Fruit fly (Drosophila melanogaster): ENCODE measurements around the gene Rnf146.

DNA sequence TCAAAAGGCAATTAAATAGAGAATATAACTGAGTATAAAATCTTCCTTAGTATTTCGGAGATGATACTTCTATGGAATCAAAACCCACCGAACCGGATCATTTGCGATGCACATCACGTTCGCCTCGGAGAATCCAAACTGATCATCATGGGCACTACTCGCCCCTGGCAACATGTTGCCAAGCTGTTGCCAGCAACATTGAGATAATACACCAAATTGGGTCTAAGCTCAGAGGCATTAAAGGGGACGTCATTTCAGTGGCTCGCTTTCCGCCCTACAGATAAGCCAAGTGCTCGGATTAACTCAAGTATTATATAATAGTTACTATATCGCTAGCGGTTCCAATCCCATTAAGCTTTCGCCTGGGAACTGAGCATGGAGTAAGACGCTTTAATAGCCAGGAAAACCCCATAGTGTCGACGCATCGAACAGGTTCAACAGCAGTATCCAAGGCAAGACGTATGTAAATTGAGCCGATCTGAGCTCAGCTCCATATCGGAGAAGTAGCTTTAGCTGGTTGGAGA lies 36.6 kb downstream of the Rnf146 start, which contains the start of the genes lush and CG9372:
- TF ChIP-seq Abd-B (GFP tag; optimal IDR thresholded peaks at IDR 0.05) (no peak), Dfd (GFP tag; optimal IDR thresholded peaks at IDR 0.05) (no peak), pan (optimal IDR thresholded peaks at IDR 0.05) (no peak), dl (GFP tag; optimal IDR thresholded peaks at IDR 0.05; ENCODE audit: insufficient read depth in 1 of 2, partially characterized antibody in 2 of 2) (no peak), OdsH (GFP tag; optimal IDR thresholded peaks at IDR 0.05) (no peak), brk (GFP tag; optimal IDR thresholded peaks at IDR 0.05) (no peak), lola (GFP tag; optimal IDR thresholded peaks at IDR 0.05) (no peak), h (GFP tag; optimal IDR thresholded peaks at IDR 0.05) (no peak)

Data from whole organism, wandering third instar larva.